Worm (Caenorhabditis elegans) whole organism, early embryonic: ENCODE results near the gene clec-61.

Source experiments
- aly-1 ChIP-seq: sonication (generic microtip); optimal IDR thresholded peaks from 2 replicates; lab custom pipeline; 2016; ENCODE audit warnings: missing genetic modification characterization, missing compliant biosample characterization
- ama-1 ChIP-seq: fragments of 150-350 bp; optimal IDR thresholded peaks from 2 replicates; lab custom pipeline; 2014

ce11 chrII:10471790-10472189, 18.5 kb downstream of the clec-61 start, which contains the start of gene ZK666.2:
- no peak for TF ChIP-seq aly-1 (tag; lab: Kevin White, UChicago)
- no peak for TF ChIP-seq ama-1 (lab: Kevin White, UChicago)
